Fruit fly (Drosophila melanogaster): ENCODE results near the gene CG6770.

The CG6770 gene

DNA sequence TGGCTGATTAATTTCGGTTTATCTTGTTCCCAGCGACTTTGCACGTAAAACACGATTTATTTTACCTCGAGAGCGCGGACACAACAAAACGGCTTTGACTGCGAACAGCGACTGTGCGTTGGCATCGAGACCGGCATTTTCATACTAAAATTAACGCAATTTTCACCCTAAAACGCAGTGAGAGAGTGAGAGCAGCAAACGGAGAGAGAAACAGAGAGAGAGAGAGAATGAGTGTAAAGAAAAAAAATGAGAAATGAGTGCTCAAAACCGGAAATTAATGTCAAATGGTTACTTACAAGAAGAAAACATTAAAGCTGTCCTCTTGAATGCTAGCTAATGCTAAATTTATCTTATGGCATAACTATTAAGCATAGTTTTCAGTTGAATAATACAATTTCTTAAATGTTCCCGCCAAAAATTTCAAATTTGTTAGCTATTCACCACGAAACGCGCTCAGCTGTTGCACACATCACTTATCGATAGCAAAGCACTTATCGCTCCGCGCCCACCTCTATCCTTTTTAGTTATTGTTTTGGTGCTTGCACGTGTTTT lies 10.0 kb upstream of the CG6770 start, which contains the start of the genes JhI-21, RpL7-like and CG34164 (continued):
- no peak for TF ChIP-seq peb (GFP tag; IDR thresholded peaks at IDR 0.05)
- peak; percentile 12 for TF ChIP-seq CG15073 (GFP tag; optimal IDR thresholded peaks at IDR 0.05)
- peak; percentile 93 for TF ChIP-seq CG2116 (GFP tag; optimal IDR thresholded peaks at IDR 0.05)
- TF ChIP-seq CG6689 (GFP tag; IDR thresholded peaks at IDR 0.05) = no peak
- TF ChIP-seq Myb (GFP tag; optimal IDR thresholded peaks at IDR 0.05) = no peak
- no peak for TF ChIP-seq CG11247 (GFP tag; IDR thresholded peaks at IDR 0.05)
- TF ChIP-seq CG12659 (GFP tag; optimal IDR thresholded peaks at IDR 0.05) = peak; percentile 2
- no peak for TF ChIP-seq CG1602 (GFP tag; optimal IDR thresholded peaks at IDR 0.05)
- no peak for TF ChIP-seq CG8478 (optimal IDR thresholded peaks at IDR 0.05)
- TF ChIP-seq D19B (GFP tag; optimal IDR thresholded peaks at IDR 0.05) = no peak
- TF ChIP-seq chinmo (GFP tag; IDR thresholded peaks at IDR 0.05; ENCODE audit: partially characterized antibody) = peak; percentile 88; the same call in 2 of the 4 replicates
- TF ChIP-seq Ptx1 (GFP tag; IDR thresholded peaks at IDR 0.05) = no peak
- no peak for TF ChIP-seq CG3995 (GFP tag; optimal IDR thresholded peaks at IDR 0.05)
- no peak for TF ChIP-seq grau (tag; optimal IDR thresholded peaks at IDR 0.05)
- TF ChIP-seq nerfin-1 (tag; optimal IDR thresholded peaks at IDR 0.05) = peak; percentile 98
- TF ChIP-seq CHES-1-like (GFP tag; optimal IDR thresholded peaks at IDR 0.05) = no peak
- TF ChIP-seq Dfd (GFP tag; optimal IDR thresholded peaks at IDR 0.05) = no peak
- peak; percentile 73; the same call in 2 of the 3 replicates for TF ChIP-seq z (GFP tag; IDR thresholded peaks at IDR 0.05)
- TF ChIP-seq Tbp (GFP tag; optimal IDR thresholded peaks at IDR 0.05) = no peak
- TF ChIP-seq CG2712 (tag; optimal IDR thresholded peaks at IDR 0.05) = peak; percentile 14
- no peak; the same call in 1 of the 2 replicates for TF ChIP-seq nerfin-2 (GFP tag; IDR thresholded peaks at IDR 0.05; ENCODE audit: partially characterized antibody)
- TF ChIP-seq CG16779 (GFP tag; IDR thresholded peaks at IDR 0.05) = no peak
- TF ChIP-seq exex (tag; optimal IDR thresholded peaks at IDR 0.05) = no peak
- peak; percentile 41 for TF ChIP-seq CG15514 (GFP tag; optimal IDR thresholded peaks at IDR 0.05)
- TF ChIP-seq gem (tag; optimal IDR thresholded peaks at IDR 0.05) = no peak
- no peak for TF ChIP-seq CG10979 (tag; optimal IDR thresholded peaks at IDR 0.05)
- TF ChIP-seq Trl (optimal IDR thresholded peaks at IDR 0.05) = peak; percentile 96 to 99
- TF ChIP-seq Trl (GFP tag; optimal IDR thresholded peaks at IDR 0.05) = peak; percentile 62
- no peak for TF ChIP-seq CG11085 (GFP tag; IDR thresholded peaks at IDR 0.05)
- TF ChIP-seq chm (GFP tag; IDR thresholded peaks at IDR 0.05) = no peak
- TF ChIP-seq BEAF-32 (GFP tag; optimal IDR thresholded peaks at IDR 0.05) = peak; percentile 71
- TF ChIP-seq tap (tag; optimal IDR thresholded peaks at IDR 0.05) = no peak
- no peak for TF ChIP-seq bab2 (GFP tag; optimal IDR thresholded peaks at IDR 0.05)
- no peak for TF ChIP-seq Hmr (GFP tag; optimal IDR thresholded peaks at IDR 0.05)
- TF ChIP-seq Atf-2 (GFP tag; optimal IDR thresholded peaks at IDR 0.05) = no peak
- no peak for TF ChIP-seq vfl (GFP tag; optimal IDR thresholded peaks at IDR 0.05)
- TF ChIP-seq Dek (tag; optimal IDR thresholded peaks at IDR 0.05) = no peak
- no peak for TF ChIP-seq Xrp1 (GFP tag; IDR thresholded peaks at IDR 0.05)
- peak; percentile 2 for TF ChIP-seq CG30020 (tag; optimal IDR thresholded peaks at IDR 0.05)
- TF ChIP-seq gcm (GFP tag; optimal IDR thresholded peaks at IDR 0.05) = peak; percentile 24
- TF ChIP-seq CG6765 (GFP tag; optimal IDR thresholded peaks at IDR 0.05) = peak; percentile 9
- TF ChIP-seq fd3F (GFP tag; optimal IDR thresholded peaks at IDR 0.05) = no peak
- TF ChIP-seq CG10147 (GFP tag; optimal IDR thresholded peaks at IDR 0.05) = peak; percentile 28
- TF ChIP-seq Ssrp (tag; optimal IDR thresholded peaks at IDR 0.05) = no peak
- peak; percentile 77 for TF ChIP-seq Ets97D (GFP tag; optimal IDR thresholded peaks at IDR 0.05)
- TF ChIP-seq HLHmδ (GFP tag; optimal IDR thresholded peaks at IDR 0.05) = peak; percentile 12
- TF ChIP-seq CG15269 (tag; optimal IDR thresholded peaks at IDR 0.05) = no peak
- no peak for TF ChIP-seq ac (GFP tag; optimal IDR thresholded peaks at IDR 0.05)
- TF ChIP-seq hb (GFP tag; IDR thresholded peaks at IDR 0.05; ENCODE audit: partially characterized antibody) = no peak
- TF ChIP-seq CG7745 (tag; optimal IDR thresholded peaks at IDR 0.05) = no peak
- no peak for TF ChIP-seq h (optimal IDR thresholded peaks at IDR 0.05)
- TF ChIP-seq Aef1 (GFP tag; IDR thresholded peaks at IDR 0.05) = no peak
